Fruit fly (Drosophila melanogaster): Measurements from ENCODE around the gene ttk.

ttk gene

dm6 chr3R:31713306-31714123, at the start of gene ttk:
Gene ttk, plus strand, starts transcription at chr3R:31713867.
- TF ChIP-seq cic (GFP tag; optimal IDR thresholded peaks at IDR 0.05) (no peak), Hr96 (GFP tag; optimal IDR thresholded peaks at IDR 0.05) (peak; percentile 22), pad (GFP tag; optimal IDR thresholded peaks at IDR 0.05) (peak; percentile 46), bab1 (GFP tag; optimal IDR thresholded peaks at IDR 0.05) (peak; percentile 8), CG1620 (GFP tag; optimal IDR thresholded peaks at IDR 0.05) (no peak), CG12768 (GFP tag; optimal IDR thresholded peaks at IDR 0.05) (peak; percentile 53), tj (GFP tag; optimal IDR thresholded peaks at IDR 0.05) (peak; percentile 100), CG11617 (GFP tag; optimal IDR thresholded peaks at IDR 0.05) (peak; percentile 46)

dm6 chr3R:31669153-31669934, 44.3 kb upstream of the ttk start, which contains the start of gene Zmynd8:
Gene Zmynd8, plus strand, starts transcription at chr3R:31669465.
- TF ChIP-seq Crg-1 (GFP tag; optimal IDR thresholded peaks at IDR 0.05) (peak; percentile 16), bab1 (GFP tag; optimal IDR thresholded peaks at IDR 0.05) (peak; percentile 41), CG12768 (GFP tag; optimal IDR thresholded peaks at IDR 0.05) (peak; percentile 39), CG11617 (GFP tag; optimal IDR thresholded peaks at IDR 0.05) (no peak), CG1620 (GFP tag; optimal IDR thresholded peaks at IDR 0.05) (peak; percentile 22), tj (GFP tag; optimal IDR thresholded peaks at IDR 0.05) (no peak)

dm6 chr3R:31672675-31673074, 41.0 kb upstream of the ttk start:
- TF ChIP-seq kay (GFP tag; ENCODE audit: borderline replicate concordance) (no peak), toe (GFP tag; optimal IDR thresholded peaks at IDR 0.05) (peak; percentile 9), Crg-1 (GFP tag; optimal IDR thresholded peaks at IDR 0.05) (no peak), CG33017 (tag; optimal IDR thresholded peaks at IDR 0.05) (no peak), Hr96 (GFP tag; optimal IDR thresholded peaks at IDR 0.05) (no peak), CG7101 (tag; optimal IDR thresholded peaks at IDR 0.05) (no peak), CG1620 (GFP tag; optimal IDR thresholded peaks at IDR 0.05) (no peak), bab1 (GFP tag; optimal IDR thresholded peaks at IDR 0.05) (no peak), pad (GFP tag; optimal IDR thresholded peaks at IDR 0.05) (no peak), Mnt (GFP tag; optimal IDR thresholded peaks at IDR 0.05) (peak; percentile 10), CG12768 (GFP tag; optimal IDR thresholded peaks at IDR 0.05) (peak; percentile 59), ovo (GFP tag; optimal IDR thresholded peaks at IDR 0.05) (no peak), CG5204 (GFP tag; optimal IDR thresholded peaks at IDR 0.05) (no peak), tj (GFP tag; optimal IDR thresholded peaks at IDR 0.05) (no peak), cnc (optimal IDR thresholded peaks at IDR 0.05) (no peak), cic (GFP tag; optimal IDR thresholded peaks at IDR 0.05) (no peak)

dm6 chr3R:31679830-31680294, 33.8 kb upstream of the ttk start, which contains the start of gene CG11550:
Gene CG11550, minus strand, starts transcription at chr3R:31679880.
- TF ChIP-seq CG5204 (GFP tag; optimal IDR thresholded peaks at IDR 0.05) (no peak), CG33017 (tag; optimal IDR thresholded peaks at IDR 0.05) (no peak), bab1 (GFP tag; optimal IDR thresholded peaks at IDR 0.05) (no peak), CG12768 (GFP tag; optimal IDR thresholded peaks at IDR 0.05) (no peak), toe (GFP tag; optimal IDR thresholded peaks at IDR 0.05) (no peak), cnc (optimal IDR thresholded peaks at IDR 0.05) (no peak), CG1620 (GFP tag; optimal IDR thresholded peaks at IDR 0.05) (no peak), Clk (GFP tag; optimal IDR thresholded peaks at IDR 0.05) (no peak)

dm6 chr3R:31680773-31681172, 32.9 kb upstream of the ttk start:
- TF ChIP-seq Clk (GFP tag; optimal IDR thresholded peaks at IDR 0.05) (no peak), pad (GFP tag; optimal IDR thresholded peaks at IDR 0.05) (no peak), Hr96 (GFP tag; optimal IDR thresholded peaks at IDR 0.05) (no peak), CG14711 (tag; optimal IDR thresholded peaks at IDR 0.05) (no peak), CG12768 (GFP tag; optimal IDR thresholded peaks at IDR 0.05) (no peak), CG33017 (tag; optimal IDR thresholded peaks at IDR 0.05) (no peak), Mnt (GFP tag; optimal IDR thresholded peaks at IDR 0.05) (no peak), toe (GFP tag; optimal IDR thresholded peaks at IDR 0.05) (no peak), CG5204 (GFP tag; optimal IDR thresholded peaks at IDR 0.05) (no peak), Crg-1 (GFP tag; optimal IDR thresholded peaks at IDR 0.05) (no peak), CG7045 (GFP tag; optimal IDR thresholded peaks at IDR 0.05) (no peak), CG11617 (GFP tag; optimal IDR thresholded peaks at IDR 0.05) (no peak), ovo (GFP tag; optimal IDR thresholded peaks at IDR 0.05) (no peak)

dm6 chr3R:31682140-31682782, 31.4 kb upstream of the ttk start:
- TF ChIP-seq ovo (GFP tag; optimal IDR thresholded peaks at IDR 0.05) = no peak
- TF ChIP-seq bab1 (GFP tag; optimal IDR thresholded peaks at IDR 0.05) = no peak
- no peak for TF ChIP-seq Clk (GFP tag; optimal IDR thresholded peaks at IDR 0.05)
- no peak for TF ChIP-seq cic (GFP tag; optimal IDR thresholded peaks at IDR 0.05)
